Fruit fly (Drosophila melanogaster) whole organism, wandering third instar larva: ENCODE data around the gene sif.
A peak's percentile ranks its signal among the peaks of the same experiment; 100 is the strongest.

Experiments used
- GATAd ChIP-seq: sonication (Bioruptor generic); optimal IDR thresholded peaks from 2 replicates; lab custom pipeline; 2016; ENCODE audit warnings: missing biosample characterization, missing genetic modification characterization
- br ChIP-seq: fragments of 200-800 bp; sonication (Bioruptor generic); optimal IDR thresholded peaks from 2 replicates; lab custom pipeline; 2016; ENCODE audit warnings: missing biosample characterization, missing genetic modification characterization
- brk ChIP-seq: fragments of 200-800 bp; sonication (Bioruptor generic); optimal IDR thresholded peaks from 2 replicates; lab custom pipeline; 2016; ENCODE audit warnings: missing biosample characterization, mild to moderate bottlenecking, missing genetic modification characterization
- pan ChIP-seq: fragments of >200 bp; optimal IDR thresholded peaks from 2 replicates; lab custom pipeline; 2017
- psq ChIP-seq: fragments of 200-800 bp; sonication (Bioruptor generic); optimal IDR thresholded peaks from 3 replicates; lab custom pipeline; 2017; ENCODE audit warnings: missing biosample characterization, mild to moderate bottlenecking, missing genetic modification characterization, moderate library complexity
- tai ChIP-seq: sonication (Bioruptor generic); optimal IDR thresholded peaks from 2 replicates; lab custom pipeline; 2016; ENCODE audit warnings: missing biosample characterization, missing genetic modification characterization

DNA sequence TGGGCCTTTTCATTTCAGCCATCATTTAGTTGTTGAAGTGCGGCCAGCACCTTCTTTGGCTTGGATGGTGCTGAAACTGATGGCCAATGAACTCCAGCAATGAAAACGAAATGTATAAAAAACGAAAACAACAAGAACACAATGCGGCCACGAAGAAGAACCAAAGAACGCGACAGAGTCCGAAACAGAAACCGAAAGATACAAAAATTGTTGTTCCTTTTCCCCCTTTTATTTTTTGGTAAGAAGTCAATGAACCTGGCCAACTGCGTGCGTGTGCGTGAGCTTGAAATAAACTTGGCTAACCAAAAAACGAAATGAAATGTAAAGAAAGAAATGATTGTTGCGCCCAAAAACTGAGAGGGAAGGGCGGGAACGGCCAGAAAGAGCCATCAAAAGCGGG is 29.9 kb upstream of the sif start:
- TF ChIP-seq br (GFP tag; lab: Kevin White, UChicago) (no peak), GATAd (GFP tag; lab: Kevin White, UChicago) (no peak), psq (GFP tag; lab: Kevin White, UChicago) (peak; percentile 98), tai (GFP tag; lab: Kevin White, UChicago) (no peak), pan (lab: Kevin White, UChicago) (no peak), brk (GFP tag; lab: Kevin White, UChicago) (peak; percentile 3)
